Worm (Caenorhabditis elegans): Measurements from ENCODE around the gene rpb-6.

DNA sequence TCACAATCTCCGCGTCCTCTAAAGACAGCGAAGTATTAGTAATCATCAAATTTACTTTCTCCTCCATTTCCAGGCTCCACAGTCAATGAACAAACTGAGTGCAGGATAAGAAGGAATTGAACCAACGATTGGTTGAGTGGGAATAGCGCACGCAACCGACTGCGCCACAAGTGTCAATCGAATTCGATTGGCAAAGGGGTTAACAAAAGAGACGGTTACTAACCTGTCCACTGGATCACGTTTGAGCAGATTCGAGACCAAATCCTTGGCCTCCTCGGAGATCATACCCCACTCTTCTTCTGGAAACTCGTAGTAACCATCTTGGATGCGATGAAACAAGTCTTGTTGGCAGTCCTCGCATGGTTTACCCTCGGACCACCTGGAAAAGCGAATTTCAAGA, 34.0 kb upstream of the rpb-6 start:
- TF ChIP-seq flt-1 (GFP tag; IDR thresholded peaks at IDR 0.05) (peak; percentile 73), ref-1 (GFP tag; conservative IDR thresholded peaks at IDR 0.05) (0 out of 2 replicates have a peak, but pooled peaks have one; percentile 12), cog-1 (tag; optimal IDR thresholded peaks at IDR 0.05) (no peak)

Measured in whole organism, midembryonic.